Worm (Caenorhabditis elegans) whole organism, L3 larva: ENCODE data around the gene blos-8.

Experiments used
- R02D3.7 ChIP-seq: fragments of 150-350 bp; optimal IDR thresholded peaks from 2 replicates; lab custom pipeline; 2014; ENCODE audit warnings: missing biosample characterization, missing genetic modification characterization
- ZK546.5 ChIP-seq: sonication (generic microtip); optimal IDR thresholded peaks from 2 replicates; lab custom pipeline; 2017; ENCODE audit warnings: missing biosample characterization, missing genetic modification characterization
- ama-1 ChIP-seq: fragments of 150-350 bp; optimal IDR thresholded peaks from 2 replicates; lab custom pipeline; 2018
- ceh-16 ChIP-seq: sonication (generic microtip); optimal IDR thresholded peaks from 2 replicates; lab custom pipeline; 2017; ENCODE audit warnings: missing biosample characterization, missing genetic modification characterization
- elt-2 ChIP-seq: sonication (generic microtip); optimal IDR thresholded peaks from 2 replicates; lab custom pipeline; 2016; ENCODE audit warnings: missing genetic modification reagents, mild to moderate bottlenecking, missing genetic modification characterization, missing compliant biosample characterization
- mdl-1 ChIP-seq: fragments of 150-350 bp; optimal IDR thresholded peaks from 2 replicates; lab custom pipeline; 2014; ENCODE audit warnings: missing biosample characterization, missing genetic modification characterization
- mml-1 ChIP-seq: fragments of 150-350 bp; sonication (generic microtip); optimal IDR thresholded peaks from 3 replicates; lab custom pipeline; 2014; ENCODE audit warnings: missing biosample characterization, missing genetic modification characterization
- snpc-4 ChIP-seq: fragments of 150-350 bp; optimal IDR thresholded peaks from 2 replicates; lab custom pipeline; 2014; ENCODE audit warnings: missing biosample characterization, missing genetic modification characterization
- tbx-2 ChIP-seq: sonication (generic microtip); optimal IDR thresholded peaks from 2 replicates; lab custom pipeline; 2016; ENCODE audit warnings: mild to moderate bottlenecking, missing genetic modification characterization, missing compliant biosample characterization
- unc-39 ChIP-seq: sonication (generic microtip); optimal IDR thresholded peaks from 4 replicates; lab custom pipeline; 2017; ENCODE audit warnings: missing biosample characterization, missing genetic modification characterization
- ztf-11 ChIP-seq: fragments of 150-350 bp; optimal IDR thresholded peaks from 2 replicates; lab custom pipeline; 2014; ENCODE audit warnings: missing biosample characterization, missing genetic modification characterization
- ztf-4 ChIP-seq: fragments of 150-350 bp; optimal IDR thresholded peaks from 2 replicates; lab custom pipeline; 2014; ENCODE audit warnings: missing biosample characterization, missing genetic modification characterization

DNA sequence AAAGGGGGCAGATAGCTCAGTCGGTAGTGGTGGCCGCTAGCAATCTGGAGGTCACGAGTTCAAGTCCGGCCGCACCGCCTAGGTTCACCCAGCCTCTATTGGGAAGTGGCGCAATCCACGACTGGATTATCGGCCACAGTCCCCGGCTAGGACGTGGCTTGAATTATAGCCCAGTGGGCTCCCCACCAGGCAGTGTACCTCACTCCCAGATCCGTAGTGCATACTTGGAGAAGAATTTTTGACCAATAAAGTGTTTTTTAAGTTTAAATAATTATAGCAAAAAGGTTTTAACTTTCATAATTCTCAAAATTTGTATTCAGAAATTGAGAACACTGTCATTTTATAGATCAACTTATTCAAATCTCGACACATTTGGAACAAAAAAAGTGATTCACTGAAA is 45.6 kb downstream of the blos-8 start:
- no peak for TF ChIP-seq ztf-11 (tag; lab: Kevin White, UChicago)
- TF ChIP-seq elt-2 (tag; lab: Kevin White, UChicago), result no peak
- no peak for TF ChIP-seq ztf-4 (tag; lab: Kevin White, UChicago)
- TF ChIP-seq ZK546.5 (tag; lab: Kevin White, UChicago), result no peak
- TF ChIP-seq tbx-2 (tag; lab: Kevin White, UChicago), result no peak
- TF ChIP-seq snpc-4 (tag; lab: Kevin White, UChicago), result no peak
- TF ChIP-seq R02D3.7 (tag; lab: Kevin White, UChicago), result no peak
- TF ChIP-seq unc-39 (tag; lab: Kevin White, UChicago), result no peak
- no peak for TF ChIP-seq mdl-1 (tag; lab: Kevin White, UChicago)
- TF ChIP-seq ama-1 (lab: Kevin White, UChicago), result no peak
- TF ChIP-seq mml-1 (tag; lab: Kevin White, UChicago), result no peak
- TF ChIP-seq ceh-16 (tag; lab: Kevin White, UChicago), result no peak
